Fruit fly (Drosophila melanogaster): ENCODE measurements around the gene Arfrp1.

The Arfrp1 gene

dm6 chrX:9129436-9129835 is 22.6 kb downstream of the Arfrp1 start (continued):
- no peak for TF ChIP-seq CG4854 (GFP tag; optimal IDR thresholded peaks at IDR 0.05)
- peak; percentile 81 for TF ChIP-seq cad (GFP tag; optimal IDR thresholded peaks at IDR 0.05)
- peak; percentile 1 for TF ChIP-seq grau (tag; optimal IDR thresholded peaks at IDR 0.05)
- TF ChIP-seq eve (GFP tag; optimal IDR thresholded peaks at IDR 0.05), result peak in 1 of 2 experiments; percentile 50
- no peak for TF ChIP-seq CG3407 (GFP tag; optimal IDR thresholded peaks at IDR 0.05)
- TF ChIP-seq disco-r (GFP tag; optimal IDR thresholded peaks at IDR 0.05), result no peak
- TF ChIP-seq gem (tag; optimal IDR thresholded peaks at IDR 0.05), result peak; percentile 9
- TF ChIP-seq Side (GFP tag; optimal IDR thresholded peaks at IDR 0.05), result no peak
- TF ChIP-seq crol (GFP tag; IDR thresholded peaks at IDR 0.05), result no peak
- no peak for TF ChIP-seq slou (GFP tag; optimal IDR thresholded peaks at IDR 0.05)
- TF ChIP-seq ci (GFP tag; IDR thresholded peaks at IDR 0.05), result no peak
- no peak for TF ChIP-seq dati (GFP tag; IDR thresholded peaks at IDR 0.05)
- no peak for TF ChIP-seq kay (GFP tag; optimal IDR thresholded peaks at IDR 0.05)
- TF ChIP-seq CG14710 (tag; optimal IDR thresholded peaks at IDR 0.05), result no peak
- peak; percentile 73 for TF ChIP-seq zf30C (GFP tag; optimal IDR thresholded peaks at IDR 0.05)
- TF ChIP-seq trem (tag; optimal IDR thresholded peaks at IDR 0.05), result no peak
- TF ChIP-seq CG1024 (GFP tag; IDR thresholded peaks at IDR 0.05), result no peak
- no peak for TF ChIP-seq CG10321 (GFP tag; IDR thresholded peaks at IDR 0.05)
- no peak for TF ChIP-seq vfl (GFP tag; optimal IDR thresholded peaks at IDR 0.05)
- TF ChIP-seq CG12155 (GFP tag; optimal IDR thresholded peaks at IDR 0.05), result no peak
- no peak for TF ChIP-seq Gug (GFP tag; IDR thresholded peaks at IDR 0.05)
- no peak for TF ChIP-seq chif (GFP tag; optimal IDR thresholded peaks at IDR 0.05)
- no peak for TF ChIP-seq lilli (GFP tag; optimal IDR thresholded peaks at IDR 0.05)
- peak; percentile 42 for TF ChIP-seq zen (tag; optimal IDR thresholded peaks at IDR 0.05)
- TF ChIP-seq sug (tag; optimal IDR thresholded peaks at IDR 0.05), result no peak
- TF ChIP-seq fd102C (GFP tag; optimal IDR thresholded peaks at IDR 0.05), result no peak
- no peak for TF ChIP-seq CG11560 (tag; IDR thresholded peaks at IDR 0.05)
- no peak for TF ChIP-seq wdn (GFP tag; IDR thresholded peaks at IDR 0.05)
- no peak for TF ChIP-seq danr (GFP tag; IDR thresholded peaks at IDR 0.05)
- no peak for TF ChIP-seq HHEX (GFP tag; optimal IDR thresholded peaks at IDR 0.05)
- TF ChIP-seq CG15269 (tag; optimal IDR thresholded peaks at IDR 0.05), result no peak
- TF ChIP-seq row (GFP tag; IDR thresholded peaks at IDR 0.05), result 0 out of 3 replicates have a peak, but pooled peaks have one; percentile 5
- no peak for TF ChIP-seq wor (GFP tag; IDR thresholded peaks at IDR 0.05)
- no peak for TF ChIP-seq abd-A (tag; optimal IDR thresholded peaks at IDR 0.05)
- TF ChIP-seq nau (GFP tag; optimal IDR thresholded peaks at IDR 0.05), result no peak
- peak; percentile 1 for TF ChIP-seq CG7556 (GFP tag; optimal IDR thresholded peaks at IDR 0.05)
- TF ChIP-seq CG18011 (GFP tag; optimal IDR thresholded peaks at IDR 0.05), result no peak
- no peak for TF ChIP-seq B-H2 (GFP tag; optimal IDR thresholded peaks at IDR 0.05)
- TF ChIP-seq CG7839 (tag; optimal IDR thresholded peaks at IDR 0.05), result no peak
- TF ChIP-seq gsb (GFP tag; IDR thresholded peaks at IDR 0.05), result no peak
- TF ChIP-seq lov (optimal IDR thresholded peaks at IDR 0.05), result no peak
- no peak for TF ChIP-seq lov (GFP tag; IDR thresholded peaks at IDR 0.05)
- TF ChIP-seq CG15479 (GFP tag; optimal IDR thresholded peaks at IDR 0.05), result peak; percentile 64
- TF ChIP-seq vvl (GFP tag; IDR thresholded peaks at IDR 0.05), result no peak
- no peak for TF ChIP-seq pfk (GFP tag; optimal IDR thresholded peaks at IDR 0.05)
- TF ChIP-seq YL-1 (GFP tag; optimal IDR thresholded peaks at IDR 0.05), result no peak
- TF ChIP-seq CG2678 (tag; optimal IDR thresholded peaks at IDR 0.05), result no peak
- no peak for TF ChIP-seq Pdp1 (GFP tag; optimal IDR thresholded peaks at IDR 0.05)
- TF ChIP-seq CG9215 (GFP tag; IDR thresholded peaks at IDR 0.05), result no peak
- no peak for TF ChIP-seq CG3281 (GFP tag; optimal IDR thresholded peaks at IDR 0.05)
- TF ChIP-seq gce (GFP tag; IDR thresholded peaks at IDR 0.05), result no peak
- peak; percentile 68 for TF ChIP-seq twi (tag; optimal IDR thresholded peaks at IDR 0.05)
- TF ChIP-seq CG10979 (tag; optimal IDR thresholded peaks at IDR 0.05), result no peak

Measured in whole organism, embryonic.